Fruit fly (Drosophila melanogaster): ENCODE measurements around the gene HDAC1.
A peak's percentile ranks its signal among the peaks of the same experiment; 100 is the strongest.

DNA sequence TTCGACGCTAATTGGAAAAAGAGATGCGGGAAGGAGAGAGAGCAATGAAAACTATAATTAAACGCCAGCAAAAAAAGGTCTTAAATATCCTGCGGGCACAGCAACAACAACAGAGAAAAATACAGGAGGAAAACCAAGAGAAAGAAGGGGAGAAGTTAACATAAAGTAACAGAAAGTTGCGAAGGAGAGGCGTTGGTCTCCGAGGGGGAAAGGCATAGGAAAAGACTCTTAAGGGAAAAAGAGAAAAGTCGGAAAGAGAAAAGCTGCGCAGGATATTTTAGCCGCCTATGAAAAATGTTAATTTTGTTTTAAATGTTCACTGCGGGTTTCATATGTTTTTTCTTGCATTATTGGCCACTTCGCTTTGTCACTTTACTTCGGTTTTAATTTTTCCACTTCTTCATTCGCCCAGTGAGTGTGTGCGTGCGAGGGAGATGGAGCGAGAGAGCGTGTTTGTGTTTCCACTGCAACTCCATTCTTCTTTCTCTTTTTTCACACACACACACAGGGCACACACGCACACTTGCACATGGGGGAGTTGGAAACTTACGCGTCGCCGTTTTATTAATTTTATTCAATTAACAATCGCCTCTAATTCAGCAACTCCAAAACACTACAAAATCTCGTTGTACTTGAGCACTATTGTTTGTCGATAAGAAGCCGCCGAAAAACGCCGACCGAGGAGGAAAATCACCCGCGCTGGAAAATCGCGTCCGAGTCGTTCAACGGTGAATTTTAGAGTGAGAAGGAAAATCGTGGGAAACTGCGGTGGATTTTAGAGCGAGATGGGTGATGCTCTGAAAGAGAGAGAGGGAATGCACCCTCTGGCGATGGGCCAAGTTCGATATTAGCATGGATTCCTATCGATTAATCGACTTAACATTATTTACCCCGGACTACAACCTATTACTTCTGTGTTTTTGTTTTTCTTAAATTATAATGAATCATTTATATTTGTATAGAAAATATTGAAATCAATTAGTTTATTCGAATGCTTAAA is 847 bp upstream of the HDAC1 start, which contains the start of gene Src64B:
- TF ChIP-seq CG11617 (GFP tag; optimal IDR thresholded peaks at IDR 0.05), result peak; percentile 12
- no peak for TF ChIP-seq Hr96 (GFP tag; optimal IDR thresholded peaks at IDR 0.05)
- TF ChIP-seq tj (GFP tag; optimal IDR thresholded peaks at IDR 0.05), result peak; percentile 62
- TF ChIP-seq toe (GFP tag; optimal IDR thresholded peaks at IDR 0.05), result no peak
- TF ChIP-seq pad (GFP tag; optimal IDR thresholded peaks at IDR 0.05), result peak; percentile 90

All from whole organism, adult.